Fruit fly (Drosophila melanogaster) whole organism, embryonic: Measurements from ENCODE around the gene TrpA1.

ENCODE experiments used
- Abd-B ChIP-seq: fragments of 200-800 bp; sonication (Bioruptor generic); optimal IDR thresholded peaks from 2 replicates; lab custom pipeline; 2018; ENCODE audit warnings: missing biosample characterization, mild to moderate bottlenecking, missing genetic modification characterization, moderate library complexity
- Asciz ChIP-seq: fragments of 200-800 bp; sonication (Bioruptor generic); optimal IDR thresholded peaks from 2 replicates; lab custom pipeline; 2017; ENCODE audit warnings: missing biosample characterization, mild to moderate bottlenecking, missing genetic modification characterization, missing genetic modification reagents
- Atf6 ChIP-seq: fragments of 200-800 bp; sonication (Bioruptor generic); IDR thresholded peaks from 2 replicates; pipeline ENCODE4 v1.3.6; 2022; ENCODE audit warnings: missing biosample characterization, missing genetic modification characterization
- CG11093 ChIP-seq: fragments of 200-800 bp; sonication (Bioruptor generic); IDR thresholded peaks from 3 replicates; pipeline ENCODE4 v1.3.6; 2022; ENCODE audit warnings: missing biosample characterization, missing genetic modification characterization
- CG12155 ChIP-seq: fragments of 200-800 bp; sonication (Bioruptor generic); optimal IDR thresholded peaks from 3 replicates; lab custom pipeline; 2016; ENCODE audit warnings: missing biosample characterization, missing genetic modification characterization
- CG12299 ChIP-seq: fragments of 200-800 bp; sonication (Bioruptor generic); optimal IDR thresholded peaks from 2 replicates; lab custom pipeline; 2018; ENCODE audit warnings: missing biosample characterization, mild to moderate bottlenecking, missing genetic modification characterization
- CG13123 ChIP-seq: fragments of 200-800 bp; sonication (Bioruptor generic); optimal IDR thresholded peaks from 2 replicates; lab custom pipeline; 2016; ENCODE audit warnings: missing biosample characterization, missing genetic modification characterization
- CG13624 ChIP-seq: fragments of 200-800 bp; sonication (Bioruptor generic); optimal IDR thresholded peaks from 2 replicates; lab custom pipeline; 2016; ENCODE audit warnings: missing biosample characterization, missing genetic modification characterization
- CG1603 ChIP-seq: fragments of 200-800 bp; sonication (Bioruptor generic); optimal IDR thresholded peaks from 2 replicates; lab custom pipeline; 2019; ENCODE audit warnings: missing biosample characterization, mild to moderate bottlenecking, missing genetic modification characterization, moderate library complexity
- CG17328 ChIP-seq: fragments of 200-800 bp; sonication (Bioruptor generic); IDR thresholded peaks from 2 replicates; pipeline ENCODE4 v1.3.6; 2022; ENCODE audit warnings: missing biosample characterization, missing genetic modification characterization
- CG2116 ChIP-seq: fragments of 200-800 bp; sonication (Bioruptor generic); optimal IDR thresholded peaks from 3 replicates; lab custom pipeline; 2018; ENCODE audit warnings: missing biosample characterization, mild to moderate bottlenecking, missing genetic modification characterization
- CG2129 ChIP-seq: fragments of 200-800 bp; sonication (Bioruptor generic); IDR thresholded peaks from 2 replicates; pipeline ENCODE4 v1.3.6; 2022; ENCODE audit warnings: missing biosample characterization, missing genetic modification characterization; ENCODE audit not compliant: partially characterized antibody
- CG31441 ChIP-seq: fragments of 200-800 bp; sonication (Bioruptor generic); IDR thresholded peaks from 2 replicates; pipeline ENCODE4 v1.3.6; 2022; ENCODE audit warnings: missing biosample characterization, missing genetic modification characterization
- CG32532 ChIP-seq: fragments of 200-800 bp; sonication (Bioruptor generic); IDR thresholded peaks from 2 replicates; pipeline ENCODE4 v1.3.6; 2022; ENCODE audit warnings: missing biosample characterization, missing genetic modification characterization
- CG4820 ChIP-seq: fragments of 200-800 bp; sonication (Bioruptor generic); optimal IDR thresholded peaks from 3 replicates; lab custom pipeline; 2016; ENCODE audit warnings: missing biosample characterization, missing genetic modification characterization
- CG6765 ChIP-seq: fragments of 200-800 bp; sonication (Bioruptor generic); optimal IDR thresholded peaks from 3 replicates; lab custom pipeline; 2017; ENCODE audit warnings: missing biosample characterization, mild to moderate bottlenecking, missing genetic modification characterization
- CG7745 ChIP-seq: fragments of 200-800 bp; sonication (Bioruptor generic); optimal IDR thresholded peaks from 2 replicates; lab custom pipeline; 2018; ENCODE audit warnings: missing biosample characterization, mild to moderate bottlenecking, missing genetic modification characterization, moderate library complexity
- CG7839 ChIP-seq: fragments of 200-800 bp; sonication (Bioruptor generic); optimal IDR thresholded peaks from 3 replicates; lab custom pipeline; 2018; ENCODE audit warnings: missing biosample characterization, mild to moderate bottlenecking, missing genetic modification characterization, moderate library complexity
- CG9215 ChIP-seq: fragments of 200-800 bp; sonication (Bioruptor generic); IDR thresholded peaks from 2 replicates; pipeline ENCODE4 v1.3.6; 2022; ENCODE audit warnings: missing biosample characterization, missing genetic modification characterization
- Camta ChIP-seq: fragments of 200-800 bp; sonication (Bioruptor generic); optimal IDR thresholded peaks from 2 replicates; lab custom pipeline; 2016; ENCODE audit warnings: missing biosample characterization, missing genetic modification characterization
- Dek ChIP-seq: fragments of 200-800 bp; sonication (Bioruptor generic); optimal IDR thresholded peaks from 3 replicates; lab custom pipeline; 2019; ENCODE audit warnings: missing biosample characterization, mild to moderate bottlenecking, missing genetic modification characterization, moderate library complexity
- E2f2 ChIP-seq: fragments of 200-800 bp; sonication (Bioruptor generic); IDR thresholded peaks from 2 replicates; pipeline ENCODE4 v1.3.6; 2022; ENCODE audit warnings: missing biosample characterization, missing genetic modification characterization
- Ets65A ChIP-seq: fragments of 200-800 bp; sonication (Bioruptor generic); peaks from one replicate; lab custom pipeline; 2016; ENCODE audit warnings: missing biosample characterization, missing genetic modification characterization
- Ets97D ChIP-seq: fragments of 200-800 bp; sonication (Bioruptor generic); optimal IDR thresholded peaks from 3 replicates; lab custom pipeline; 2016; ENCODE audit warnings: missing biosample characterization, missing genetic modification characterization
- Fer3 ChIP-seq: fragments of 200-800 bp; sonication (Bioruptor generic); optimal IDR thresholded peaks from 2 replicates; lab custom pipeline; 2018; ENCODE audit warnings: missing biosample characterization, mild to moderate bottlenecking, missing genetic modification characterization, moderate library complexity
- MTF-1 ChIP-seq: fragments of 200-800 bp; sonication (Bioruptor generic); optimal IDR thresholded peaks from 2 replicates; lab custom pipeline; 2018; ENCODE audit warnings: missing biosample characterization, mild to moderate bottlenecking, missing genetic modification characterization, borderline replicate concordance
- Med ChIP-seq: fragments of 200-800 bp; sonication (Bioruptor generic); peaks from one replicate; lab custom pipeline; 2016; ENCODE audit warnings: missing biosample characterization, missing genetic modification characterization, mild to moderate bottlenecking, inconsistent platforms, moderate library complexity
- Mes4 ChIP-seq: fragments of 200-800 bp; sonication (Bioruptor generic); optimal IDR thresholded peaks from 2 replicates; lab custom pipeline; 2016; ENCODE audit warnings: missing biosample characterization, missing genetic modification characterization
- Oaz ChIP-seq: fragments of 200-800 bp; sonication (Bioruptor generic); IDR thresholded peaks from 2 replicates; pipeline ENCODE4 v1.3.6; 2022; ENCODE audit warnings: missing biosample characterization, missing genetic modification characterization
- ash1 ChIP-seq: fragments of 200-800 bp; sonication (Bioruptor generic); optimal IDR thresholded peaks from 2 replicates; lab custom pipeline; 2018; ENCODE audit warnings: missing biosample characterization, mild to moderate bottlenecking, missing genetic modification characterization
- bab2 ChIP-seq: fragments of 200-800 bp; sonication (Bioruptor generic); optimal IDR thresholded peaks from 2 replicates; lab custom pipeline; 2016; ENCODE audit warnings: missing biosample characterization, missing genetic modification characterization
- br ChIP-seq: fragments of >200 bp; optimal IDR thresholded peaks from 2 replicates; lab custom pipeline; 2017
- cato ChIP-seq: fragments of 200-800 bp; sonication (Bioruptor generic); optimal IDR thresholded peaks from 2 replicates; lab custom pipeline; 2016; ENCODE audit warnings: missing biosample characterization, missing genetic modification characterization, borderline replicate concordance
- caup ChIP-seq: fragments of 200-800 bp; sonication (Bioruptor generic); optimal IDR thresholded peaks from 3 replicates; lab custom pipeline; 2017; ENCODE audit warnings: missing biosample characterization, mild to moderate bottlenecking, missing genetic modification characterization, moderate library complexity; ENCODE audit not compliant: severe bottlenecking
- ci ChIP-seq: fragments of 200-800 bp; sonication (Bioruptor generic); IDR thresholded peaks from 3 replicates; pipeline ENCODE4 v1.3.6; 2022; ENCODE audit warnings: missing biosample characterization, missing genetic modification characterization
- crc ChIP-seq: fragments of 200-800 bp; sonication (Bioruptor generic); optimal IDR thresholded peaks from 2 replicates; lab custom pipeline; 2016; ENCODE audit warnings: missing biosample characterization, missing genetic modification characterization
- dan ChIP-seq: fragments of 200-800 bp; sonication (Bioruptor generic); IDR thresholded peaks from 2 replicates; pipeline ENCODE4 v1.3.6; 2022; ENCODE audit warnings: missing biosample characterization, missing genetic modification characterization
- dpn ChIP-seq, 2 experiments: fragments of 200-800 bp; sonication (Bioruptor generic); optimal IDR thresholded peaks; 3 replicates each; lab custom pipeline; 2016; ENCODE audit warnings: missing biosample characterization in 2 of 2, missing genetic modification characterization in 2 of 2
- maf-S ChIP-seq: fragments of 200-800 bp; sonication (Bioruptor generic); optimal IDR thresholded peaks from 2 replicates; lab custom pipeline; 2016; ENCODE audit warnings: missing biosample characterization, missing genetic modification characterization
- mld ChIP-seq: fragments of 200-800 bp; sonication (Bioruptor generic); IDR thresholded peaks from 3 replicates; pipeline ENCODE4 v1.3.6; 2022; ENCODE audit warnings: missing biosample characterization, missing genetic modification characterization; ENCODE audit not compliant: partially characterized antibody
- nerfin-1 ChIP-seq: fragments of 200-800 bp; sonication (Bioruptor generic); optimal IDR thresholded peaks from 3 replicates; lab custom pipeline; 2019; ENCODE audit warnings: missing biosample characterization, mild to moderate bottlenecking, missing genetic modification characterization, moderate library complexity
- sens ChIP-seq: fragments of 200-800 bp; sonication (Bioruptor generic); peaks from one replicate; lab custom pipeline; 2016; ENCODE audit warnings: missing biosample characterization, missing genetic modification characterization
- sima ChIP-seq: fragments of 200-800 bp; sonication (Bioruptor generic); optimal IDR thresholded peaks from 2 replicates; lab custom pipeline; 2016; ENCODE audit warnings: missing biosample characterization, missing genetic modification characterization
- sna ChIP-seq: fragments of 200-800 bp; sonication (Bioruptor generic); IDR thresholded peaks from 2 replicates; pipeline ENCODE4 v1.3.6; 2022; ENCODE audit warnings: missing biosample characterization, missing genetic modification characterization; ENCODE audit not compliant: partially characterized antibody
- so ChIP-seq: fragments of 200-800 bp; sonication (Bioruptor generic); IDR thresholded peaks from 3 replicates; pipeline ENCODE4 v1.3.6; 2022; ENCODE audit warnings: missing biosample characterization, missing genetic modification characterization
- sqz ChIP-seq: fragments of 200-800 bp; sonication (Bioruptor generic); optimal IDR thresholded peaks from 3 replicates; lab custom pipeline; 2018; ENCODE audit warnings: missing biosample characterization, mild to moderate bottlenecking, missing genetic modification characterization
- tna ChIP-seq: fragments of 200-800 bp; sonication (Bioruptor generic); IDR thresholded peaks from 2 replicates; pipeline ENCODE4 v1.3.6; 2022; ENCODE audit warnings: missing biosample characterization, missing genetic modification characterization; ENCODE audit not compliant: partially characterized antibody
- twi ChIP-seq: fragments of 200-800 bp; optimal IDR thresholded peaks from 2 replicates; lab custom pipeline; 2019; ENCODE audit warnings: missing biosample characterization, mild to moderate bottlenecking, missing genetic modification characterization, moderate library complexity
- yki ChIP-seq: fragments of >200 bp; optimal IDR thresholded peaks from 3 replicates; lab custom pipeline; 2018
- zfh2 ChIP-seq: fragments of 200-800 bp; sonication (Bioruptor generic); optimal IDR thresholded peaks from 2 replicates; lab custom pipeline; 2016; ENCODE audit warnings: missing biosample characterization, missing genetic modification characterization

The TrpA1 gene

DNA sequence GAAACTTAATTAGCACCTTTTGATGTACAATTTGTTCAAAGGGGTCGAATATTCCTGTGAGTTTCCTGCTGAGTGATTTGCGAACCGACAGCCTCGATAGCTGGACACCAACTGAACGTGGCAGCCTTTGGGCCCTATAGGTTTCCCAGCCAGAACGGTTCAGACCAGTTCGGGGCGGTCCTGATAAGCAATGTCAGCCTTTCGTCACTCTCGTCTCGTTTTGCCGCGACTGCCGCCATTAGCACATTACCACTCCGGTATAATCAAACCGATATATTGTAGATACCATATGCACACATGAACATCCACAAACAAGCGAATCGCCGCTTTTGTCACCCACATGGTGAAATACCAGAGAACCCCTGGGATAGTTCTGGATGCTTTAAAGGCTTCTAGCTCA, at the start of gene TrpA1:
TrpA1 (minus strand) TSS at position 101 of the 400 bp plus-strand sequence.
- TF ChIP-seq Ets65A (GFP tag; lab: Kevin White, UChicago) (peak; percentile 38), dpn (GFP tag; optimal IDR thresholded peaks at IDR 0.05; lab: Kevin White, UChicago) (no peak), caup (GFP tag; lab: Kevin White, UChicago) (no peak), CG1603 (tag; lab: Kevin White, UChicago) (no peak), Oaz (GFP tag; lab: Robert Waterston, UW) (no peak)

DNA sequence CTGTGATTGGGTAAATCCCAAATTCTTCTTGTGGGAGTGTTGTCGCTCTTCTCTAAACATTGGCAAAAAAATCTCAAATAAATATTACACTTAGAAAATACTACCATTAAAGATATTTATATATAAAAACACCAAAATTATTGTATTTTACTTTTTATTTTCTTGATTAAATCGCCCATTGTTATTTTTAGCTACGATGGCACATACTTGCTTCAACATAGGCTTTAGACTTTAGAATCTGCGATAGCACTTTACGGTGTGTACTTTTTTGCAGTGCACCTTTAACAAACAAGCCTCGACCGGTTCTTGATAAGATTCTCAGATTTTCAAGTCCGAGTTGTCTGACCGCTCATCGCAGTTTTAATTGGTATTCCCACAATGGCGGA, 49.6 kb upstream of the TrpA1 start, which contains the start of gene GNBP3:
GNBP3 (plus strand) TSS at position 374 of the 386 bp plus-strand sequence.
- TF ChIP-seq CG31441 (GFP tag; lab: Robert Waterston, UW): peak; percentile 71
- peak; percentile 46 for TF ChIP-seq CG9215 (GFP tag; lab: Robert Waterston, UW)
- TF ChIP-seq CG13123 (GFP tag; lab: Kevin White, UChicago): no peak
- TF ChIP-seq maf-S (GFP tag; lab: Kevin White, UChicago): no peak
- TF ChIP-seq Mes4: no peak
- TF ChIP-seq dan (GFP tag; lab: Robert Waterston, UW): no peak
- no peak for TF ChIP-seq crc (GFP tag; lab: Kevin White, UChicago)
- no peak for TF ChIP-seq sima (GFP tag; lab: Kevin White, UChicago)
- peak; percentile 76 for TF ChIP-seq CG4820
- TF ChIP-seq CG13624 (GFP tag; lab: Kevin White, UChicago): peak; percentile 16
- no peak for TF ChIP-seq cato
- peak; percentile 78 for TF ChIP-seq Med (GFP tag; lab: Kevin White, UChicago)
- peak; percentile 2 for TF ChIP-seq CG6765
- no peak for TF ChIP-seq tna (GFP tag; lab: Robert Waterston, UW)
- peak; percentile 77 for TF ChIP-seq Fer3
- TF ChIP-seq CG2116: no peak
- no peak for TF ChIP-seq ash1 (GFP tag; lab: Kevin White, UChicago)
- no peak for TF ChIP-seq CG7745 (tag; lab: Kevin White, UChicago)
- TF ChIP-seq Abd-B: peak; percentile 54
- TF ChIP-seq zfh2 (GFP tag; lab: Kevin White, UChicago): peak; percentile 19
- TF ChIP-seq E2f2 (GFP tag; lab: Robert Waterston, UW): 0 out of 2 replicates have a peak, but pooled peaks have one; percentile 8
- peak; percentile 52 for TF ChIP-seq sens
- peak; percentile 67 for TF ChIP-seq CG7839 (tag; lab: Kevin White, UChicago)
- no peak for TF ChIP-seq so (GFP tag; lab: Robert Waterston, UW)
- TF ChIP-seq bab2 (GFP tag; lab: Kevin White, UChicago): peak; percentile 59
- TF ChIP-seq br (lab: Kevin White, UChicago): no peak
- no peak for TF ChIP-seq yki (lab: Kevin White, UChicago)
- no peak for TF ChIP-seq Ets97D (GFP tag; lab: Kevin White, UChicago)
- no peak for TF ChIP-seq sna (GFP tag; lab: Robert Waterston, UW)
- no peak for TF ChIP-seq mld
- TF ChIP-seq Asciz: peak; percentile 42
- no peak for TF ChIP-seq CG2129 (GFP tag; lab: Robert Waterston, UW)
- no peak for TF ChIP-seq CG11093 (GFP tag; lab: Robert Waterston, UW)
- no peak for TF ChIP-seq MTF-1
- TF ChIP-seq dpn (GFP tag; optimal IDR thresholded peaks at IDR 0.05; lab: Kevin White, UChicago): peak; percentile 31 to 38
- no peak for TF ChIP-seq twi (tag; lab: Kevin White, UChicago)
- peak; percentile 47; the same call in 1 of the 2 replicates for TF ChIP-seq CG17328 (GFP tag; lab: Robert Waterston, UW)
- peak; percentile 69 for TF ChIP-seq CG32532
- peak; percentile 53; the same call in 1 of the 2 replicates for TF ChIP-seq Atf6 (GFP tag; lab: Robert Waterston, UW)
- peak; percentile 60 for TF ChIP-seq Dek (tag; lab: Kevin White, UChicago)
- TF ChIP-seq nerfin-1 (tag; lab: Kevin White, UChicago): no peak
- peak; percentile 39; the same call in 1 of the 3 replicates for TF ChIP-seq ci
- no peak for TF ChIP-seq CG12299 (tag; lab: Kevin White, UChicago)
- TF ChIP-seq sqz (GFP tag; lab: Kevin White, UChicago): peak; percentile 65
- peak; percentile 51 for TF ChIP-seq Camta (GFP tag; lab: Kevin White, UChicago)
- peak; percentile 12 for TF ChIP-seq CG12155
